ENCODE assay signal across 1 fruit fly cellular context in genomic region chrX:18256244-18256885, dm6.
TF ChIP-seq lines count a peak whose summit lies in the region.

No protein-coding gene starts in this region.

TF ChIP-seq in whole organism, prepupa, 60 proteins besides CTCF, POLR2A, EP300 and RAD21 (continued from another document):
- TF ChIP-seq CG32006 (GFP tag; optimal IDR thresholded peaks at IDR 0.05; lab: Kevin White, UChicago), result peak; percentile 22
- TF ChIP-seq CG4318 (GFP tag; optimal IDR thresholded peaks at IDR 0.05; lab: Kevin White, UChicago), result no peak
- peak; percentile 50 for TF ChIP-seq fd59A (GFP tag; optimal IDR thresholded peaks at IDR 0.05; lab: Kevin White, UChicago)
- TF ChIP-seq CG9139 (GFP tag; optimal IDR thresholded peaks at IDR 0.05; lab: Kevin White, UChicago), result peak; percentile 50
- peak; percentile 62 for TF ChIP-seq CG6792 (GFP tag; optimal IDR thresholded peaks at IDR 0.05; lab: Kevin White, UChicago)
- peak; percentile 48 for TF ChIP-seq CG11762 (GFP tag; optimal IDR thresholded peaks at IDR 0.05; lab: Kevin White, UChicago; ENCODE audit: insufficient read depth)
- peak; percentile 69 for TF ChIP-seq CG34406 (GFP tag; optimal IDR thresholded peaks at IDR 0.05; lab: Kevin White, UChicago)
- no peak for TF ChIP-seq CG16779 (tag; optimal IDR thresholded peaks at IDR 0.05; lab: Kevin White, UChicago)
- no peak for TF ChIP-seq vri (GFP tag; optimal IDR thresholded peaks at IDR 0.05; lab: Kevin White, UChicago)
- TF ChIP-seq CG11294 (GFP tag; IDR thresholded peaks at IDR 0.05; lab: Robert Waterston, UW), result no peak
- peak; percentile 24 for TF ChIP-seq Smox (GFP tag; optimal IDR thresholded peaks at IDR 0.05; lab: Kevin White, UChicago)
- peak; percentile 17 for TF ChIP-seq CG31627 (GFP tag; optimal IDR thresholded peaks at IDR 0.05; lab: Kevin White, UChicago)
- TF ChIP-seq dac (GFP tag; optimal IDR thresholded peaks at IDR 0.05; lab: Kevin White, UChicago), result no peak
- TF ChIP-seq ss (GFP tag; optimal IDR thresholded peaks at IDR 0.05; lab: Kevin White, UChicago), result peak; percentile 44 to 78
- TF ChIP-seq esn (GFP tag; optimal IDR thresholded peaks at IDR 0.05; lab: Kevin White, UChicago), result peak; percentile 44
- peak; percentile 67 for TF ChIP-seq CG3919 (GFP tag; optimal IDR thresholded peaks at IDR 0.05; lab: Kevin White, UChicago)
- no peak for TF ChIP-seq Gug (GFP tag; IDR thresholded peaks at IDR 0.05; lab: Robert Waterston, UW)
- TF ChIP-seq net (GFP tag; optimal IDR thresholded peaks at IDR 0.05; lab: Kevin White, UChicago), result no peak
- no peak for TF ChIP-seq Hr4 (GFP tag; optimal IDR thresholded peaks at IDR 0.05; lab: Kevin White, UChicago)
- peak; percentile 71 for TF ChIP-seq CG6808 (GFP tag; optimal IDR thresholded peaks at IDR 0.05; lab: Kevin White, UChicago)
- no peak for TF ChIP-seq CG6854 (GFP tag; optimal IDR thresholded peaks at IDR 0.05; lab: Kevin White, UChicago)
- TF ChIP-seq Eip93F (GFP tag; optimal IDR thresholded peaks at IDR 0.05; lab: Kevin White, UChicago), result no peak
- peak; percentile 75 for TF ChIP-seq CG11902 (GFP tag; optimal IDR thresholded peaks at IDR 0.05; lab: Kevin White, UChicago)
- TF ChIP-seq CG1621 (tag; optimal IDR thresholded peaks at IDR 0.05; lab: Kevin White, UChicago), result no peak
- TF ChIP-seq Eip78C (GFP tag; lab: Kevin White, UChicago), result peak; percentile 62
- TF ChIP-seq CG8319 (GFP tag; optimal IDR thresholded peaks at IDR 0.05; lab: Kevin White, UChicago), result peak; percentile 32
- TF ChIP-seq CG7368 (GFP tag; optimal IDR thresholded peaks at IDR 0.05; lab: Kevin White, UChicago), result peak; percentile 49
- TF ChIP-seq Ets96B (tag; optimal IDR thresholded peaks at IDR 0.05; lab: Kevin White, UChicago), result peak; percentile 65
- TF ChIP-seq spab (GFP tag; optimal IDR thresholded peaks at IDR 0.05; lab: Kevin White, UChicago), result peak; percentile 64
- TF ChIP-seq cyc (GFP tag; optimal IDR thresholded peaks at IDR 0.05; lab: Kevin White, UChicago), result peak; percentile 69
